Worm (Caenorhabditis elegans) whole organism, dauer: ENCODE results near the gene Y14H12B.2.

ENCODE experiments used
- unc-62 ChIP-seq: sonication (generic microtip); optimal IDR thresholded peaks from 2 replicates; lab custom pipeline; 2017; ENCODE audit warnings: missing biosample characterization, missing genetic modification reagents, missing genetic modification characterization

Y14H12B.2 gene

ce11 chrII:3933640-3934039, at the start of gene Y14H12B.2:
Y14H12B.2 (minus strand) TSS chrII:3933740.
- no peak for TF ChIP-seq unc-62 (GFP tag; lab: Kevin White, UChicago)

- TF ChIP-seq unc-62 (GFP tag; lab: Kevin White, UChicago), result no peak
These were observed 48.8 kb upstream of the Y14H12B.2 start, which contains the start of gene lin-31 for ce11 chrII:3982313-3982712. lin-31 (plus strand) TSS chrII:3982549.

- no peak for TF ChIP-seq unc-62 (GFP tag; lab: Kevin White, UChicago)
These were observed 46.8 kb upstream of the Y14H12B.2 start for ce11 chrII:3980373-3980772.

ce11 chrII:3978198-3978597, 44.7 kb upstream of the Y14H12B.2 start:
- no peak for TF ChIP-seq unc-62 (GFP tag; lab: Kevin White, UChicago)

- no peak for TF ChIP-seq unc-62 (GFP tag; lab: Kevin White, UChicago)
These were observed 42.4 kb upstream of the Y14H12B.2 start, which contains the start of gene dos-2 for ce11 chrII:3975942-3976341. dos-2 (plus strand) TSS chrII:3976242.

- TF ChIP-seq unc-62 (GFP tag; lab: Kevin White, UChicago), result no peak
These were observed 41.4 kb upstream of the Y14H12B.2 start, which contains the start of gene cank-26 for ce11 chrII:3974953-3975352. cank-26 (minus strand) TSS chrII:3975065.

ce11 chrII:3972153-3972552, 38.6 kb upstream of the Y14H12B.2 start, which contains the start of gene K10G6.9:
K10G6.9 (plus strand) TSS chrII:3972262.
- no peak for TF ChIP-seq unc-62 (GFP tag; lab: Kevin White, UChicago)

ce11 chrII:3968808-3969207, 35.3 kb upstream of the Y14H12B.2 start:
- no peak for TF ChIP-seq unc-62 (GFP tag; lab: Kevin White, UChicago)

- no peak for TF ChIP-seq unc-62 (GFP tag; lab: Kevin White, UChicago)
These were observed 34.5 kb upstream of the Y14H12B.2 start for ce11 chrII:3968070-3968469.

- no peak for TF ChIP-seq unc-62 (GFP tag; lab: Kevin White, UChicago)
These were observed 33.5 kb upstream of the Y14H12B.2 start for ce11 chrII:3967061-3967460.

- TF ChIP-seq unc-62 (GFP tag; lab: Kevin White, UChicago), result no peak
These were observed 32.3 kb upstream of the Y14H12B.2 start for ce11 chrII:3965665-3966416.

ce11 chrII:3964302-3964885, 30.9 kb upstream of the Y14H12B.2 start:
- TF ChIP-seq unc-62 (GFP tag; lab: Kevin White, UChicago), result no peak

- TF ChIP-seq unc-62 (GFP tag; lab: Kevin White, UChicago), result no peak
These were observed 27.7 kb upstream of the Y14H12B.2 start for ce11 chrII:3961256-3961655.

- no peak for TF ChIP-seq unc-62 (GFP tag; lab: Kevin White, UChicago)
These were observed 26.7 kb upstream of the Y14H12B.2 start for ce11 chrII:3960276-3960675.

ce11 chrII:3959432-3960102, 26.0 kb upstream of the Y14H12B.2 start:
- TF ChIP-seq unc-62 (GFP tag; lab: Kevin White, UChicago), result no peak

- TF ChIP-seq unc-62 (GFP tag; lab: Kevin White, UChicago), result no peak
These were observed 25.2 kb upstream of the Y14H12B.2 start for ce11 chrII:3958673-3959299.
